Fruit fly (Drosophila melanogaster) whole organism, prepupa: ENCODE results near the gene CG6678.

Experiments
- Blimp-1 ChIP-seq: fragments of 200-800 bp; sonication (Bioruptor generic); optimal IDR thresholded peaks from 3 replicates; lab custom pipeline; 2017; ENCODE audit warnings: missing biosample characterization, missing genetic modification characterization, mild to moderate bottlenecking, moderate library complexity, missing genetic modification reagents
- CG10631 ChIP-seq: fragments of 200-800 bp; sonication (Bioruptor generic); optimal IDR thresholded peaks from 2 replicates; lab custom pipeline; 2016; ENCODE audit warnings: missing biosample characterization, missing genetic modification characterization
- CG11294 ChIP-seq: fragments of 200-800 bp; sonication (Bioruptor generic); IDR thresholded peaks from 2 replicates; pipeline ENCODE4 v1.3.6; 2022; ENCODE audit warnings: missing biosample characterization, missing genetic modification characterization
- CG11762 ChIP-seq: fragments of 200-800 bp; sonication (Bioruptor generic); optimal IDR thresholded peaks from 3 replicates; lab custom pipeline; 2016; ENCODE audit warnings: missing biosample characterization, missing genetic modification characterization; ENCODE audit not compliant: insufficient read depth
- CG11902 ChIP-seq: fragments of 200-800 bp; sonication (Bioruptor generic); optimal IDR thresholded peaks from 3 replicates; lab custom pipeline; 2016; ENCODE audit warnings: missing biosample characterization, missing genetic modification characterization
- CG15336 ChIP-seq: fragments of 200-800 bp; sonication (Bioruptor generic); IDR thresholded peaks from 2 replicates; pipeline ENCODE4 v1.3.6; 2022; ENCODE audit warnings: missing biosample characterization, missing genetic modification characterization
- CG1621 ChIP-seq: fragments of 200-800 bp; sonication (Bioruptor generic); optimal IDR thresholded peaks from 3 replicates; lab custom pipeline; 2018; ENCODE audit warnings: missing biosample characterization, mild to moderate bottlenecking, missing genetic modification characterization
- CG16779 ChIP-seq: fragments of 200-800 bp; sonication (Bioruptor generic); optimal IDR thresholded peaks from 3 replicates; lab custom pipeline; 2017; ENCODE audit warnings: missing biosample characterization, mild to moderate bottlenecking, missing genetic modification characterization
- CG3032 ChIP-seq: fragments of 200-800 bp; optimal IDR thresholded peaks from 2 replicates; lab custom pipeline; 2019; ENCODE audit warnings: missing biosample characterization, mild to moderate bottlenecking, missing genetic modification characterization, moderate library complexity
- CG31627 ChIP-seq: fragments of 200-800 bp; sonication (Bioruptor generic); optimal IDR thresholded peaks from 3 replicates; lab custom pipeline; 2016; ENCODE audit warnings: missing biosample characterization, missing genetic modification characterization
- CG32006 ChIP-seq: fragments of 200-800 bp; sonication (Bioruptor generic); optimal IDR thresholded peaks from 3 replicates; lab custom pipeline; 2017; ENCODE audit warnings: missing biosample characterization, mild to moderate bottlenecking, missing genetic modification characterization
- CG34406 ChIP-seq: fragments of 200-800 bp; sonication (Bioruptor generic); optimal IDR thresholded peaks from 3 replicates; lab custom pipeline; 2016; ENCODE audit warnings: missing biosample characterization, missing genetic modification characterization
- CG3919 ChIP-seq: fragments of 200-800 bp; sonication (Bioruptor generic); optimal IDR thresholded peaks from 3 replicates; lab custom pipeline; 2016; ENCODE audit warnings: missing biosample characterization, missing genetic modification characterization
- CG4318 ChIP-seq: fragments of 200-800 bp; sonication (Bioruptor generic); optimal IDR thresholded peaks from 3 replicates; lab custom pipeline; 2017; ENCODE audit warnings: missing biosample characterization, mild to moderate bottlenecking, missing genetic modification characterization
- CG6163 ChIP-seq: fragments of 200-800 bp; sonication (Bioruptor generic); IDR thresholded peaks from 3 replicates; pipeline ENCODE4 v1.3.6; 2022; ENCODE audit warnings: missing biosample characterization, missing genetic modification characterization
- CG6792 ChIP-seq: fragments of 200-800 bp; sonication (Bioruptor generic); optimal IDR thresholded peaks from 3 replicates; lab custom pipeline; 2016; ENCODE audit warnings: missing biosample characterization, missing genetic modification characterization
- CG6808 ChIP-seq: fragments of 200-800 bp; sonication (Bioruptor generic); optimal IDR thresholded peaks from 3 replicates; lab custom pipeline; 2017; ENCODE audit warnings: missing biosample characterization, missing genetic modification characterization, mild to moderate bottlenecking, moderate library complexity, missing genetic modification reagents
- CG6854 ChIP-seq: fragments of 200-800 bp; sonication (Bioruptor generic); optimal IDR thresholded peaks from 2 replicates; lab custom pipeline; 2017; ENCODE audit warnings: missing biosample characterization, mild to moderate bottlenecking, missing genetic modification characterization
- CG7368 ChIP-seq: fragments of 200-800 bp; sonication (Bioruptor generic); optimal IDR thresholded peaks from 3 replicates; lab custom pipeline; 2016; ENCODE audit warnings: missing biosample characterization, missing genetic modification characterization
- CG8119 ChIP-seq: fragments of 200-800 bp; sonication (Bioruptor generic); IDR thresholded peaks from 3 replicates; pipeline ENCODE4 v1.3.6; 2022; ENCODE audit warnings: missing biosample characterization, missing genetic modification characterization
- CG8319 ChIP-seq: fragments of 200-800 bp; sonication (Bioruptor generic); optimal IDR thresholded peaks from 3 replicates; lab custom pipeline; 2016; ENCODE audit warnings: missing biosample characterization, missing genetic modification characterization
- CG8632 ChIP-seq: fragments of 200-800 bp; sonication (Bioruptor generic); optimal IDR thresholded peaks from 3 replicates; lab custom pipeline; 2016; ENCODE audit warnings: missing biosample characterization, missing genetic modification characterization
- CG9139 ChIP-seq: fragments of 200-800 bp; sonication (Bioruptor generic); optimal IDR thresholded peaks from 3 replicates; lab custom pipeline; 2017; ENCODE audit warnings: missing biosample characterization, mild to moderate bottlenecking, missing genetic modification characterization
- Eip78C ChIP-seq: fragments of 200-800 bp; sonication (Bioruptor generic); peaks from one replicate; lab custom pipeline; 2016; ENCODE audit warnings: missing biosample characterization, missing genetic modification characterization
- Eip93F ChIP-seq: fragments of 200-800 bp; sonication (Bioruptor generic); optimal IDR thresholded peaks from 2 replicates; lab custom pipeline; 2016; ENCODE audit warnings: missing biosample characterization, mild to moderate bottlenecking, missing genetic modification characterization
- Ets96B ChIP-seq: fragments of 200-800 bp; optimal IDR thresholded peaks from 2 replicates; lab custom pipeline; 2019; ENCODE audit warnings: missing biosample characterization, mild to moderate bottlenecking, missing genetic modification characterization, moderate library complexity
- Gug ChIP-seq: fragments of 200-800 bp; sonication (Bioruptor generic); IDR thresholded peaks from 2 replicates; pipeline ENCODE4 v1.3.6; 2022; ENCODE audit warnings: missing biosample characterization, missing genetic modification characterization
- Hr38 ChIP-seq: sonication (Bioruptor generic); optimal IDR thresholded peaks from 2 replicates; lab custom pipeline; 2016; ENCODE audit warnings: missing biosample characterization, missing genetic modification characterization
- Hr39 ChIP-seq: fragments of 200-800 bp; sonication (Bioruptor generic); optimal IDR thresholded peaks from 2 replicates; lab custom pipeline; 2016; ENCODE audit warnings: missing biosample characterization, missing genetic modification characterization
- Hr4 ChIP-seq: fragments of 200-800 bp; sonication (Bioruptor generic); optimal IDR thresholded peaks from 3 replicates; lab custom pipeline; 2016; ENCODE audit warnings: missing biosample characterization, missing genetic modification characterization
- Lpt ChIP-seq: fragments of 200-800 bp; sonication (Bioruptor generic); optimal IDR thresholded peaks from 3 replicates; lab custom pipeline; 2016; ENCODE audit warnings: missing biosample characterization, missing genetic modification characterization
- Met ChIP-seq: fragments of 200-800 bp; sonication (Bioruptor generic); optimal IDR thresholded peaks from 3 replicates; lab custom pipeline; 2016; ENCODE audit warnings: missing biosample characterization, missing genetic modification characterization
- OdsH ChIP-seq: fragments of 200-800 bp; sonication (Bioruptor generic); optimal IDR thresholded peaks from 3 replicates; lab custom pipeline; 2016; ENCODE audit warnings: missing biosample characterization, missing genetic modification characterization
- Sox102F ChIP-seq: fragments of 200-800 bp; sonication (Bioruptor generic); optimal IDR thresholded peaks from 2 replicates; lab custom pipeline; 2016; ENCODE audit warnings: missing biosample characterization, mild to moderate bottlenecking, missing genetic modification characterization
- Sox14 ChIP-seq: fragments of 200-800 bp; sonication (Bioruptor generic); optimal IDR thresholded peaks from 3 replicates; lab custom pipeline; 2016; ENCODE audit warnings: missing biosample characterization, missing genetic modification characterization
- Sox15 ChIP-seq: fragments of 200-800 bp; sonication (Bioruptor generic); optimal IDR thresholded peaks from 3 replicates; lab custom pipeline; 2016; ENCODE audit warnings: missing biosample characterization, missing genetic modification characterization
- achi ChIP-seq: fragments of 200-800 bp; sonication (Bioruptor generic); optimal IDR thresholded peaks from 3 replicates; lab custom pipeline; 2016; ENCODE audit warnings: missing biosample characterization, missing genetic modification characterization
- acj6 ChIP-seq: fragments of 200-800 bp; sonication (Bioruptor generic); optimal IDR thresholded peaks from 3 replicates; lab custom pipeline; 2016; ENCODE audit warnings: missing biosample characterization, missing genetic modification characterization
- cyc ChIP-seq: fragments of 200-800 bp; sonication (Bioruptor generic); optimal IDR thresholded peaks from 3 replicates; lab custom pipeline; 2016; ENCODE audit warnings: missing biosample characterization, missing genetic modification characterization
- dac ChIP-seq: fragments of 200-800 bp; sonication (Bioruptor generic); optimal IDR thresholded peaks from 2 replicates; lab custom pipeline; 2017; ENCODE audit warnings: missing biosample characterization, mild to moderate bottlenecking, missing genetic modification characterization
- dsx ChIP-seq: fragments of 200-800 bp; optimal IDR thresholded peaks from 3 replicates; lab custom pipeline; 2019; ENCODE audit warnings: missing biosample characterization, mild to moderate bottlenecking, missing genetic modification characterization, moderate library complexity; ENCODE audit not compliant: poor library complexity, severe bottlenecking
- eg ChIP-seq: fragments of 200-800 bp; sonication (Bioruptor generic); IDR thresholded peaks from 3 replicates; pipeline ENCODE4 v1.3.6; 2022; ENCODE audit warnings: missing biosample characterization, missing genetic modification characterization
- esn ChIP-seq: fragments of 200-800 bp; sonication (Bioruptor generic); optimal IDR thresholded peaks from 2 replicates; lab custom pipeline; 2016; ENCODE audit warnings: missing biosample characterization, mild to moderate bottlenecking, missing genetic modification characterization, moderate library complexity
- fd59A ChIP-seq: fragments of 200-800 bp; sonication (Bioruptor generic); optimal IDR thresholded peaks from 2 replicates; lab custom pipeline; 2017; ENCODE audit warnings: missing biosample characterization, mild to moderate bottlenecking, missing genetic modification characterization, missing genetic modification reagents
- fd85E ChIP-seq: fragments of 200-800 bp; sonication (Bioruptor generic); optimal IDR thresholded peaks from 3 replicates; lab custom pipeline; 2016; ENCODE audit warnings: missing biosample characterization, missing genetic modification characterization
- lz ChIP-seq: fragments of 200-800 bp; sonication (Bioruptor generic); optimal IDR thresholded peaks from 3 replicates; lab custom pipeline; 2016; ENCODE audit warnings: missing biosample characterization, missing genetic modification characterization
- net ChIP-seq: fragments of 200-800 bp; sonication (Bioruptor generic); optimal IDR thresholded peaks from 3 replicates; lab custom pipeline; 2016; ENCODE audit warnings: missing biosample characterization, missing genetic modification characterization
- pdm3 ChIP-seq: fragments of 200-800 bp; sonication (Bioruptor generic); optimal IDR thresholded peaks from 3 replicates; lab custom pipeline; 2016; ENCODE audit warnings: missing biosample characterization, missing genetic modification characterization
- spab ChIP-seq: fragments of 200-800 bp; sonication (Bioruptor generic); optimal IDR thresholded peaks from 2 replicates; lab custom pipeline; 2017; ENCODE audit warnings: missing biosample characterization, mild to moderate bottlenecking, missing genetic modification characterization, missing genetic modification reagents
- ss ChIP-seq, 2 experiments: fragments of 200-800 bp; sonication (Bioruptor generic); optimal IDR thresholded peaks; 2 replicates in 1 of 2; 3 replicates in 1 of 2; lab custom pipeline; 2017 to 2018; ENCODE audit warnings: mild to moderate bottlenecking in 2 of 2, missing biosample characterization in 2 of 2, missing genetic modification characterization in 2 of 2, moderate library complexity in 1 of 2
- topi ChIP-seq: fragments of 200-800 bp; sonication (Bioruptor generic); optimal IDR thresholded peaks from 3 replicates; lab custom pipeline; 2016; ENCODE audit warnings: missing biosample characterization, missing genetic modification characterization
- vri ChIP-seq: fragments of 200-800 bp; sonication (Bioruptor generic); optimal IDR thresholded peaks from 3 replicates; lab custom pipeline; 2016; ENCODE audit warnings: missing biosample characterization, mild to moderate bottlenecking, missing genetic modification characterization

CG6678 gene

DNA sequence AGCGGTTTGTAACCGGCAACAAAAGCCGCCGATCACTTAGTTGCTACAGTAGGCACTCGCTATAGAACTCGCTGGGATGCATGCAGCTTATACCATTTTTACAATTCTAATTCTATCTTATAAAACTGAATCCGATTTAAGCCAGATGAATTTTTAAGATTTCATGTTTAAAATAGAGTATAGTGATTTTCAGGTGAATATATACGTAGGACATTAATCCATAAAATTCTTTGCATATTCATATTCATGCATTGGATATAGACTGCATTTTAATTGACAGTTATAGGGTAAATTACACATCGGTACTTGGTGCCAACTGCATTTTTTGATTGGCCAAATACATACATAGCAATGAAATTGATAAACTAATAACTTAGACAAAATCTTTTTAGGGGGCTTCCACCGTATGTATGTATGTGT, 769 bp downstream of the CG6678 start:
- TF ChIP-seq Lpt (no peak), fd59A (GFP tag; lab: Kevin White, UChicago) (no peak), lz (GFP tag; lab: Kevin White, UChicago) (peak; percentile 69), CG8632 (peak; percentile 35), topi (GFP tag; lab: Kevin White, UChicago) (peak; percentile 73), Sox15 (GFP tag; lab: Kevin White, UChicago) (peak; percentile 7), CG15336 (GFP tag; lab: Robert Waterston, UW) (peak; percentile 64), Hr4 (GFP tag; lab: Kevin White, UChicago) (peak; percentile 27), CG8119 (GFP tag; lab: Robert Waterston, UW) (peak; percentile 63; the same call in 2 of the 3 replicates), CG6163 (GFP tag; lab: Robert Waterston, UW) (peak; percentile 56), CG11294 (GFP tag; lab: Robert Waterston, UW) (no peak), CG9139 (GFP tag; lab: Kevin White, UChicago) (no peak), eg (GFP tag; lab: Robert Waterston, UW) (peak; percentile 65; the same call in 2 of the 3 replicates), fd85E (GFP tag; lab: Kevin White, UChicago) (no peak), achi (peak; percentile 5), CG4318 (GFP tag; lab: Kevin White, UChicago) (no peak), Eip78C (GFP tag; lab: Kevin White, UChicago) (peak; percentile 92), spab (GFP tag; lab: Kevin White, UChicago) (peak; percentile 11), CG3919 (peak; percentile 66), CG34406 (no peak), Hr38 (no peak), Hr39 (GFP tag; lab: Kevin White, UChicago) (no peak), OdsH (GFP tag; lab: Kevin White, UChicago) (peak; percentile 17), CG11902 (GFP tag; lab: Kevin White, UChicago) (peak; percentile 47), CG11762 (GFP tag; lab: Kevin White, UChicago) (peak; percentile 18), cyc (peak; percentile 65), Sox102F (no peak), CG1621 (tag; lab: Kevin White, UChicago) (no peak), dac (GFP tag; lab: Kevin White, UChicago) (no peak), net (GFP tag; lab: Kevin White, UChicago) (no peak), Met (no peak), CG32006 (peak; percentile 37), CG6808 (GFP tag; lab: Kevin White, UChicago) (peak; percentile 37), CG8319 (GFP tag; lab: Kevin White, UChicago) (peak; percentile 47), dsx (GFP tag; lab: Kevin White, UChicago) (peak; percentile 76), Gug (GFP tag; lab: Robert Waterston, UW) (peak; percentile 29; the same call in 1 of the 2 replicates), CG3032 (peak; percentile 45), Blimp-1 (GFP tag; lab: Kevin White, UChicago) (peak; percentile 19), ss (GFP tag; optimal IDR thresholded peaks at IDR 0.05; lab: Kevin White, UChicago) (no peak), vri (GFP tag; lab: Kevin White, UChicago) (no peak), CG10631 (peak; percentile 25), CG6792 (GFP tag; lab: Kevin White, UChicago) (peak; percentile 33), Ets96B (no peak), CG7368 (GFP tag; lab: Kevin White, UChicago) (peak; percentile 56), Eip93F (GFP tag; lab: Kevin White, UChicago) (no peak), pdm3 (GFP tag; lab: Kevin White, UChicago) (no peak), CG16779 (peak; percentile 20), esn (peak; percentile 71), CG6854 (no peak), Sox14 (peak; percentile 47), CG31627 (GFP tag; lab: Kevin White, UChicago) (peak; percentile 60), acj6 (GFP tag; lab: Kevin White, UChicago) (peak; percentile 50)
